Worm (Caenorhabditis elegans): ENCODE data around the gene wdr-20.

Gene wdr-20

ce11 chrV:10122670-10123069 is 11.3 kb downstream of the wdr-20 start, which contains the start of gene srxa-19:
TSS of gene srxa-19 (minus strand) at chrV:10122770.
- TF ChIP-seq ama-1 (optimal IDR thresholded peaks at IDR 0.05) (no peak), lim-6 (tag; optimal IDR thresholded peaks at IDR 0.05) (no peak), gmeb-2 (tag; optimal IDR thresholded peaks at IDR 0.05) (no peak), ceh-48 (tag; optimal IDR thresholded peaks at IDR 0.05) (no peak), rnt-1 (tag; optimal IDR thresholded peaks at IDR 0.05) (no peak), nhr-11 (tag; optimal IDR thresholded peaks at IDR 0.05) (no peak), syd-9 (tag; optimal IDR thresholded peaks at IDR 0.05) (no peak), unc-42 (tag; optimal IDR thresholded peaks at IDR 0.05) (no peak), ceh-6 (GFP tag; optimal IDR thresholded peaks at IDR 0.05) (no peak), sdc-2 (tag; optimal IDR thresholded peaks at IDR 0.05) (no peak), elt-2 (tag; optimal IDR thresholded peaks at IDR 0.05) (no peak)

ce11 chrV:10120898-10121297 is 13.1 kb downstream of the wdr-20 start, which contains the start of gene srxa-18:
TSS of gene srxa-18 (minus strand) at chrV:10120997.
- no peak for TF ChIP-seq ets-4 (tag; optimal IDR thresholded peaks at IDR 0.05)

- TF ChIP-seq fax-1 (tag; optimal IDR thresholded peaks at IDR 0.05) (no peak), elt-2 (tag; optimal IDR thresholded peaks at IDR 0.05) (no peak), ceh-45 (GFP tag; IDR thresholded peaks at IDR 0.05) (no peak), C08G9.2 (tag; optimal IDR thresholded peaks at IDR 0.05) (no peak), sdc-2 (tag; optimal IDR thresholded peaks at IDR 0.05) (no peak), ceh-24 (tag; optimal IDR thresholded peaks at IDR 0.05) (no peak), hlh-13 (GFP tag; optimal IDR thresholded peaks at IDR 0.05) (no peak), elt-4 (tag; optimal IDR thresholded peaks at IDR 0.05) (no peak), ceh-2 (tag; optimal IDR thresholded peaks at IDR 0.05) (no peak), hlh-30 (tag; optimal IDR thresholded peaks at IDR 0.05; ENCODE audit: insufficient read depth) (no peak), gmeb-2 (tag; optimal IDR thresholded peaks at IDR 0.05) (no peak), ceh-30 (tag; optimal IDR thresholded peaks at IDR 0.05) (no peak), ceh-31 (tag; optimal IDR thresholded peaks at IDR 0.05) (no peak), hlh-6 (tag; optimal IDR thresholded peaks at IDR 0.05) (no peak), hlh-8 (tag; optimal IDR thresholded peaks at IDR 0.05) (no peak), fkh-6 (tag; optimal IDR thresholded peaks at IDR 0.05) (no peak), tbx-2 (tag; optimal IDR thresholded peaks at IDR 0.05) (no peak)
Measured at ce11 chrV:10117465-10117864, 16.5 kb downstream of the wdr-20 start, which contains the start of gene C08B6.5. TSS of gene C08B6.5 (plus strand) at chrV:10117765.

DNA sequence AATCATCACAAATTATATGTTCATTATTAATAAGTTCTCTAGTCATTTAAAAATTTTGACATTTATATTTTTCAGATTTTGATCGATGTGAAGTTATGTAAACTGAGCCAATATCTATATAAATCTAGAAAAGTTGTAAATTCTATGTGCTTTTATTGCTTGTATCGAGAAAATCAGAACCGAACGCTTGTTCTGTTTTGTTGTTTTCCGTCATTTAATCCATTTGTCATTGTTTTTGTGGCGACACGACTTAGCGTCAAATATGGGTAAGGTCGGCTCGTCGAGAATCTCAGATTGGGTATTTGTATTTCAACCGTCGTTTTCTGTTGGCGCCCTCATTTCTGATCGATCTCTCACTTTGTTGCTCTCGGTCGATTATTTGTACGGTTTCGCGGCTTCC is 19.6 kb downstream of the wdr-20 start, which contains the start of gene cht-5:
Gene cht-5, plus strand, starts transcription at position 301 of the 400 bp plus-strand sequence.
- no peak for TF ChIP-seq dmd-4 (tag; optimal IDR thresholded peaks at IDR 0.05; ENCODE audit: borderline replicate concordance)
- no peak for TF ChIP-seq nhr-232 (tag; optimal IDR thresholded peaks at IDR 0.05)
- TF ChIP-seq ceh-19 (GFP tag; optimal IDR thresholded peaks at IDR 0.05) = no peak
- no peak for TF ChIP-seq ama-1 (optimal IDR thresholded peaks at IDR 0.05)
- TF ChIP-seq ets-4 (tag; optimal IDR thresholded peaks at IDR 0.05) = no peak
- no peak for TF ChIP-seq ceh-45 (GFP tag; IDR thresholded peaks at IDR 0.05)
- no peak for TF ChIP-seq eyg-1 (tag; optimal IDR thresholded peaks at IDR 0.05)

ce11 chrV:10112187-10112586 is 21.8 kb downstream of the wdr-20 start, which contains the start of gene C08B6.3:
TSS of gene C08B6.3 (minus strand) at chrV:10112287.
- TF ChIP-seq npax-4 (tag; optimal IDR thresholded peaks at IDR 0.05) = no peak

- TF ChIP-seq pat-9 (tag; optimal IDR thresholded peaks at IDR 0.05) = no peak
- no peak for TF ChIP-seq fkh-10 (GFP tag; optimal IDR thresholded peaks at IDR 0.05)
- no peak for TF ChIP-seq K02D7.2 (tag; optimal IDR thresholded peaks at IDR 0.05)
- no peak for TF ChIP-seq rnt-1 (tag; optimal IDR thresholded peaks at IDR 0.05)
- no peak for TF ChIP-seq lin-11 (tag; optimal IDR thresholded peaks at IDR 0.05)
- no peak for TF ChIP-seq unc-42 (tag; optimal IDR thresholded peaks at IDR 0.05)
- no peak for TF ChIP-seq pax-1 (tag; optimal IDR thresholded peaks at IDR 0.05)
- TF ChIP-seq lim-6 (tag; optimal IDR thresholded peaks at IDR 0.05) = no peak
- no peak for TF ChIP-seq elt-4 (tag; optimal IDR thresholded peaks at IDR 0.05)
- no peak for TF ChIP-seq sdc-2 (tag; optimal IDR thresholded peaks at IDR 0.05)
- no peak for TF ChIP-seq eyg-1 (tag; optimal IDR thresholded peaks at IDR 0.05)
- TF ChIP-seq elt-2 (tag; optimal IDR thresholded peaks at IDR 0.05) = no peak
- TF ChIP-seq ceh-34 (tag; optimal IDR thresholded peaks at IDR 0.05) = no peak
- no peak for TF ChIP-seq ttx-3 (tag; optimal IDR thresholded peaks at IDR 0.05)
- no peak for TF ChIP-seq hlh-30 (tag; optimal IDR thresholded peaks at IDR 0.05; ENCODE audit: insufficient read depth)
- no peak for TF ChIP-seq odd-2 (tag; optimal IDR thresholded peaks at IDR 0.05)
Measured at ce11 chrV:10111129-10111528, 22.8 kb downstream of the wdr-20 start.
